Worm (Caenorhabditis elegans) whole organism, midembryonic: ENCODE measurements around the gene Y48B6A.13.

Experiments
- cog-1 ChIP-seq: sonication (generic microtip); optimal IDR thresholded peaks from 2 replicates; lab custom pipeline; 2016; ENCODE audit warnings: missing genetic modification characterization, missing compliant biosample characterization
- flt-1 ChIP-seq: fragments of 200-800 bp; sonication (Bioruptor generic); IDR thresholded peaks from 2 replicates; pipeline ENCODE4 v1.3.6; 2022; ENCODE audit warnings: missing genetic modification characterization, missing compliant biosample characterization
- med-1 ChIP-seq: sonication (generic microtip); optimal IDR thresholded peaks from 2 replicates; lab custom pipeline; 2017; ENCODE audit warnings: missing genetic modification characterization, mild to moderate bottlenecking, missing compliant biosample characterization, antibody characterized with exemption, missing genetic modification reagents; ENCODE audit not compliant: insufficient read depth
- ref-1 ChIP-seq: fragments of 200-800 bp; sonication (Bioruptor generic); conservative IDR thresholded peaks from 2 replicates; pipeline ENCODE4 v1.3.6; 2022; ENCODE audit warnings: missing genetic modification reagents, missing genetic modification characterization, missing compliant biosample characterization
- tab-1 ChIP-seq: fragments of 200-800 bp; sonication (Bioruptor generic); IDR thresholded peaks from 2 replicates; pipeline ENCODE4 v1.3.6; 2022; ENCODE audit warnings: missing genetic modification characterization, missing compliant biosample characterization
- ztf-23 ChIP-seq: fragments of 200-800 bp; sonication (Bioruptor generic); IDR thresholded peaks from 2 replicates; pipeline ENCODE4 v1.3.6; 2022; ENCODE audit warnings: missing genetic modification reagents, missing genetic modification characterization, missing compliant biosample characterization
- ztf-29 ChIP-seq: fragments of 200-800 bp; sonication (Bioruptor generic); IDR thresholded peaks from 2 replicates; pipeline ENCODE4 v1.3.6; 2022; ENCODE audit warnings: missing genetic modification reagents, missing genetic modification characterization, missing compliant biosample characterization

DNA sequence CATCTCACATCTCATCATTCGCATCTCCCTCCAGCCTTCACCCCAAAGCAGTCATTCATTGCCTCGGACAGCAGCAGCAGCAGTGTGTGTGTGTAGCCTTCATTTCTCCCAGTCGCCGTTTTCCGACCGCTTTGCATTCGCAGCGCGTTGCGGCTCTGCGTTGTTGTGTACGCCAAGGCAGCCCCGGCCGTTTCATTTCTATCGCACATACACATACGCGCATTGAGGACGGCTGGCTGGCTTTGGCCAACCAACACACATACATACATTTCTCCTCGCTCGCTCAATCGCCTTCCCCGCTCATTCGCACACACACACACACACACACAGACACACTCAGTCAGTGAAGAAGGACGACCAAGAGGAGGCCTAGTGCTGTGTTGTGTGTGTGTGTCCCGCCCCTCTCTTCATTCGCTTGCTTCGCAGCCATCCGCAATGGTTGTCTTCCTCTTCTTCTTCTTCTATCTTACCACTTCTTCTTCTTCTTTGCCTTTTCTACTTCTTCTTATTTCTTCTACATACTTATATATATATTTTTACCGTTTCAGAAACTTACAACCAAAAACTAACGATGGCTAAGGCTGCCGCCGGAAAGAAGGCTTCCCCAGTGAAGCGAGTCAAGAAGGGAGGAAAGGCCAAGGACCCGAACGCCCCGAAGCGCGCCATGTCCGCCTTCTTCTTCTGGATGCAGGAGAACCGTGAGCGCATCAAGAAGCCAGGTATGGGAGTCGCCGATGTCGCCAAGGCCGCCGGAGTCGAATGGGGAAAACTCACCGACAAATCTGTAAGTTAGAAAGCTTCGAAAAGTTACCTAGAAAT lies 24.3 kb upstream of the Y48B6A.13 start, which contains the start of gene hmg-1.1:
- peak; percentile 72 for TF ChIP-seq cog-1 (tag; lab: Kevin White, UChicago)
- TF ChIP-seq ztf-29 = peak; percentile 41; the same call in 1 of the 2 replicates
- TF ChIP-seq med-1 (GFP tag; lab: Kevin White, UChicago) = no peak
- peak; percentile 82 for TF ChIP-seq ztf-23
- TF ChIP-seq tab-1 = no peak
- peak; percentile 80; the same call in 1 of the 2 replicates for TF ChIP-seq flt-1 (GFP tag; lab: Robert Waterston, UW)
- no peak for TF ChIP-seq ref-1 (GFP tag; lab: Robert Waterston, UW)
